Worm (Caenorhabditis elegans) whole organism, L4 larva: ENCODE results near the gene F59E12.15.

Experiments used
- D1046.2 ChIP-seq: fragments of 200-800 bp; sonication (Bioruptor generic); IDR thresholded peaks from 2 replicates; pipeline ENCODE4 v1.3.6; 2022; ENCODE audit warnings: missing genetic modification characterization, missing compliant biosample characterization
- R02D3.7 ChIP-seq: fragments of 150-350 bp; sonication (generic microtip); optimal IDR thresholded peaks from 3 replicates; lab custom pipeline; 2014; ENCODE audit warnings: missing biosample characterization, missing genetic modification characterization
- T20F7.1 ChIP-seq: fragments of 200-800 bp; sonication (Bioruptor generic); optimal IDR thresholded peaks from 2 replicates; lab custom pipeline; 2018; ENCODE audit warnings: mild to moderate bottlenecking, missing genetic modification characterization, missing compliant biosample characterization
- Y48G9A.11 ChIP-seq: fragments of 200-800 bp; sonication (Bioruptor generic); IDR thresholded peaks from 2 replicates; pipeline ENCODE4 v1.3.6; 2022; ENCODE audit warnings: missing genetic modification reagents, missing genetic modification characterization, missing compliant biosample characterization
- ZK546.5 ChIP-seq, 2 experiments: sonication (generic microtip); optimal IDR thresholded peaks; 2 replicates each; lab custom pipeline; 2017; ENCODE audit warnings: missing biosample characterization in 2 of 2, missing genetic modification characterization in 2 of 2
- aha-1 ChIP-seq: fragments of 150-350 bp; peaks from one replicate; lab custom pipeline; 2014; ENCODE audit warnings: missing biosample characterization, missing genetic modification characterization
- aly-2 ChIP-seq: sonication (generic microtip); optimal IDR thresholded peaks from 2 replicates; lab custom pipeline; 2018; ENCODE audit warnings: missing biosample characterization, missing genetic modification characterization
- attf-4 ChIP-seq: sonication (generic microtip); optimal IDR thresholded peaks from 3 replicates; lab custom pipeline; 2017; ENCODE audit warnings: missing biosample characterization, missing genetic modification characterization
- ceh-62 ChIP-seq: sonication (generic microtip); optimal IDR thresholded peaks from 2 replicates; lab custom pipeline; 2017; ENCODE audit warnings: missing biosample characterization, missing genetic modification characterization
- cey-2 ChIP-seq: sonication (generic microtip); optimal IDR thresholded peaks from 3 replicates; lab custom pipeline; 2017; ENCODE audit warnings: missing genetic modification characterization, mild to moderate bottlenecking, missing compliant biosample characterization, antibody characterized with exemption, borderline replicate concordance; ENCODE audit not compliant: insufficient read depth
- daf-16 ChIP-seq, 3 experiments: sonication (generic microtip); optimal IDR thresholded peaks; 2 replicates each; lab custom pipeline; 2016 to 2017; ENCODE audit warnings: missing genetic modification characterization in 3 of 3, missing genetic modification reagents in 3 of 3, mild to moderate bottlenecking in 2 of 3, missing compliant biosample characterization in 2 of 3, missing biosample characterization in 1 of 3, moderate library complexity in 1 of 3
- dmd-8 ChIP-seq: fragments of 200-800 bp; sonication (Bioruptor generic); IDR thresholded peaks from 2 replicates; pipeline ENCODE4 v1.3.6; 2022; ENCODE audit warnings: missing genetic modification characterization, missing compliant biosample characterization
- dpl-1 ChIP-seq: fragments of 150-350 bp; optimal IDR thresholded peaks from 2 replicates; lab custom pipeline; 2014; ENCODE audit warnings: missing biosample characterization, missing genetic modification reagents, missing genetic modification characterization
- duxl-1 ChIP-seq: sonication (generic microtip); optimal IDR thresholded peaks from 2 replicates; lab custom pipeline; 2016; ENCODE audit warnings: mild to moderate bottlenecking, missing genetic modification characterization, moderate library complexity, missing compliant biosample characterization; ENCODE audit not compliant: poor library complexity
- egl-43 ChIP-seq: fragments of 200-800 bp; sonication (Bioruptor generic); IDR thresholded peaks from 2 replicates; pipeline ENCODE4 v1.3.6; 2022; ENCODE audit warnings: missing genetic modification reagents, missing genetic modification characterization, missing compliant biosample characterization
- fos-1 ChIP-seq: fragments of 150-350 bp; optimal IDR thresholded peaks from 2 replicates; lab custom pipeline; 2014; ENCODE audit warnings: missing biosample characterization, missing genetic modification characterization
- gei-8 ChIP-seq: fragments of 200-800 bp; sonication (Bioruptor generic); optimal IDR thresholded peaks from 2 replicates; lab custom pipeline; 2018; ENCODE audit warnings: mild to moderate bottlenecking, missing genetic modification characterization, missing compliant biosample characterization
- hlh-11 ChIP-seq: fragments of 200-800 bp; sonication (Bioruptor generic); optimal IDR thresholded peaks from 2 replicates; lab custom pipeline; 2018; ENCODE audit warnings: mild to moderate bottlenecking, missing genetic modification characterization, missing compliant biosample characterization
- hlh-30 ChIP-seq: sonication (generic microtip); optimal IDR thresholded peaks from 2 replicates; lab custom pipeline; 2017; ENCODE audit warnings: antibody characterized with exemption, mild to moderate bottlenecking, missing genetic modification characterization, missing compliant biosample characterization; ENCODE audit not compliant: insufficient read depth
- hmg-1.1 ChIP-seq: fragments of 200-800 bp; sonication (Bioruptor generic); IDR thresholded peaks from 2 replicates; pipeline ENCODE4 v1.3.6; 2022; ENCODE audit warnings: missing genetic modification reagents, missing genetic modification characterization, missing compliant biosample characterization
- jun-1 ChIP-seq: fragments of 150-350 bp; optimal IDR thresholded peaks from 2 replicates; lab custom pipeline; 2014; ENCODE audit warnings: missing biosample characterization, missing genetic modification reagents, missing genetic modification characterization
- lin-15B ChIP-seq: fragments of 150-350 bp; sonication (generic microtip); optimal IDR thresholded peaks from 3 replicates; lab custom pipeline; 2014; ENCODE audit warnings: missing biosample characterization, missing genetic modification characterization
- lin-29 ChIP-seq: fragments of 200-800 bp; sonication (Bioruptor generic); IDR thresholded peaks from 2 replicates; pipeline ENCODE4 v1.3.6; 2022; ENCODE audit warnings: missing genetic modification reagents, missing genetic modification characterization, missing compliant biosample characterization
- lin-39 ChIP-seq: fragments of 150-350 bp; optimal IDR thresholded peaks from 2 replicates; lab custom pipeline; 2014; ENCODE audit warnings: missing biosample characterization, missing genetic modification reagents, missing genetic modification characterization
- lsy-2 ChIP-seq, 2 experiments: fragments of 150-350 bp in 1 of 2; sonication (generic microtip) in 1 of 2; optimal IDR thresholded peaks; 2 replicates each; lab custom pipeline; 2014 to 2017; ENCODE audit warnings: missing biosample characterization in 2 of 2, missing genetic modification characterization in 2 of 2
- madf-5 ChIP-seq, 2 experiments: fragments of 200-800 bp; sonication (Bioruptor generic); IDR thresholded peaks; 2 replicates each; pipeline ENCODE4 v1.3.6; 2022; ENCODE audit warnings: missing compliant biosample characterization in 2 of 2, missing genetic modification characterization in 2 of 2
- mep-1 ChIP-seq: fragments of 150-350 bp; sonication (generic microtip); optimal IDR thresholded peaks from 3 replicates; lab custom pipeline; 2014; ENCODE audit warnings: missing biosample characterization, missing genetic modification characterization
- mes-2 ChIP-seq: sonication (generic microtip); optimal IDR thresholded peaks from 2 replicates; lab custom pipeline; 2016; ENCODE audit warnings: missing genotype, mild to moderate bottlenecking, missing genetic modification characterization, missing compliant biosample characterization; ENCODE audit not compliant: poor library complexity, severe bottlenecking
- mxl-3 ChIP-seq: fragments of 200-800 bp; sonication (Bioruptor generic); optimal IDR thresholded peaks from 2 replicates; lab custom pipeline; 2018; ENCODE audit warnings: mild to moderate bottlenecking, missing genetic modification characterization, missing compliant biosample characterization
- nhr-25 ChIP-seq: sonication (generic microtip); optimal IDR thresholded peaks from 2 replicates; lab custom pipeline; 2017; ENCODE audit warnings: missing genetic modification characterization, mild to moderate bottlenecking, missing compliant biosample characterization, antibody characterized with exemption, moderate library complexity, borderline replicate concordance; ENCODE audit not compliant: insufficient read depth
- nhr-28 ChIP-seq: fragments of 150-350 bp; optimal IDR thresholded peaks from 2 replicates; lab custom pipeline; 2014; ENCODE audit warnings: missing biosample characterization, missing genetic modification characterization
- nhr-48 ChIP-seq: sonication (generic microtip); optimal IDR thresholded peaks from 2 replicates; lab custom pipeline; 2016; ENCODE audit warnings: mild to moderate bottlenecking, missing genetic modification characterization, missing compliant biosample characterization
- pha-4 ChIP-seq, 2 experiments: fragments of 150-350 bp in 1 of 2; fragments of 200-800 bp in 1 of 2; sonication (Bioruptor generic) in 1 of 2; IDR thresholded peaks in 1 of 2; optimal IDR thresholded peaks in 1 of 2; 2 replicates each; pipeline versions ENCODE4 v1.3.6 to Lab custom; 2014 to 2022; ENCODE audit warnings: missing genetic modification characterization in 2 of 2, missing genetic modification reagents in 2 of 2, missing biosample characterization in 1 of 2, missing compliant biosample characterization in 1 of 2
- rbr-2 ChIP-seq: sonication (generic microtip); optimal IDR thresholded peaks from 2 replicates; lab custom pipeline; 2016; ENCODE audit warnings: missing genotype, missing genetic modification characterization, missing compliant biosample characterization
- saeg-2 ChIP-seq: fragments of 200-800 bp; sonication (Bioruptor generic); IDR thresholded peaks from 2 replicates; pipeline ENCODE4 v1.3.6; 2022; ENCODE audit warnings: missing genetic modification reagents, missing genetic modification characterization, missing compliant biosample characterization
- snpc-4 ChIP-seq: fragments of 150-350 bp; optimal IDR thresholded peaks from 2 replicates; lab custom pipeline; 2014; ENCODE audit warnings: missing biosample characterization, missing genetic modification characterization
- tag-97 ChIP-seq: fragments of 200-800 bp; sonication (Bioruptor generic); IDR thresholded peaks from 2 replicates; pipeline ENCODE4 v1.3.6; 2022; ENCODE audit warnings: missing genetic modification characterization, missing compliant biosample characterization
- tra-1 ChIP-seq: fragments of 200-800 bp; sonication (Bioruptor generic); IDR thresholded peaks from 2 replicates; pipeline ENCODE4 v1.3.6; 2022; ENCODE audit warnings: missing genetic modification reagents, missing genetic modification characterization, missing compliant biosample characterization
- unc-62 ChIP-seq, 3 experiments: fragments of 150-350 bp in 1 of 3; sonication (generic microtip); optimal IDR thresholded peaks in 2 of 3; peaks in 1 of 3; 1 replicate in 1 of 3; 2 replicates in 2 of 3; lab custom pipeline; 2014 to 2017; ENCODE audit warnings: missing biosample characterization in 3 of 3, missing genetic modification characterization in 3 of 3, missing genetic modification reagents in 3 of 3, missing genotype in 1 of 3
- vab-7 ChIP-seq: fragments of 200-800 bp; sonication (Bioruptor generic); IDR thresholded peaks from 2 replicates; pipeline ENCODE4 v1.3.6; 2022; ENCODE audit warnings: missing genetic modification reagents, missing genetic modification characterization, missing compliant biosample characterization
- zag-1 ChIP-seq: fragments of 150-350 bp; optimal IDR thresholded peaks from 2 replicates; lab custom pipeline; 2014; ENCODE audit warnings: missing biosample characterization, missing genetic modification characterization
- zfp-3 ChIP-seq: fragments of 200-800 bp; sonication (Bioruptor generic); conservative IDR thresholded peaks from 2 replicates; pipeline ENCODE4 v1.3.6; 2022; ENCODE audit warnings: missing genetic modification reagents, missing genetic modification characterization, missing compliant biosample characterization
- zip-2 ChIP-seq: fragments of 150-350 bp; optimal IDR thresholded peaks from 2 replicates; lab custom pipeline; 2014; ENCODE audit warnings: missing biosample characterization, missing genetic modification characterization

The F59E12.15 gene

ce11 chrII:5591558-5591957 is 36.6 kb downstream of the F59E12.15 start:
- no peak for TF ChIP-seq mep-1 (tag; lab: Kevin White, UChicago)
- peak in 1 of 2 experiments; percentile 68 for TF ChIP-seq unc-62 (GFP tag; optimal IDR thresholded peaks at IDR 0.05 in 1 of 2; lab: Kevin White, UChicago)
- no peak for TF ChIP-seq unc-62 (tag; optimal IDR thresholded peaks at IDR 0.05; lab: Kevin White, UChicago)
- no peak for TF ChIP-seq mxl-3 (GFP tag; lab: Kevin White, UChicago)

- TF ChIP-seq duxl-1 (tag; lab: Kevin White, UChicago): no peak
- no peak for TF ChIP-seq gei-8
- TF ChIP-seq hlh-11 (tag; lab: Kevin White, UChicago): no peak
- no peak for TF ChIP-seq pha-4 (GFP tag; IDR thresholded peaks at IDR 0.05; lab: Robert Waterston, UW)
- no peak for TF ChIP-seq pha-4 (tag; optimal IDR thresholded peaks at IDR 0.05; lab: Kevin White, UChicago)
- TF ChIP-seq nhr-25 (tag; lab: Kevin White, UChicago): no peak
- no peak for TF ChIP-seq attf-4
- TF ChIP-seq fos-1: no peak
These were observed 38.5 kb downstream of the F59E12.15 start, which contains the start of gene C17G10.13 for ce11 chrII:5589690-5590089. TSS of gene C17G10.13 (minus strand) at chrII:5589790.

ce11 chrII:5587794-5588193 is 40.4 kb downstream of the F59E12.15 start:
- TF ChIP-seq madf-5 (GFP tag; IDR thresholded peaks at IDR 0.05; lab: Robert Waterston, UW): no peak
- no peak for TF ChIP-seq vab-7 (GFP tag; lab: Robert Waterston, UW)
- TF ChIP-seq lin-29 (GFP tag; lab: Robert Waterston, UW): no peak
- no peak for TF ChIP-seq hmg-1.1 (GFP tag; lab: Robert Waterston, UW)
- TF ChIP-seq Y48G9A.11 (GFP tag; lab: Robert Waterston, UW): no peak
- no peak for TF ChIP-seq zag-1 (tag; lab: Kevin White, UChicago)
- TF ChIP-seq aha-1: peak; percentile 91
- peak in 1 of 2 experiments; percentile 74 for TF ChIP-seq unc-62 (GFP tag; optimal IDR thresholded peaks at IDR 0.05 in 1 of 2; lab: Kevin White, UChicago)
- TF ChIP-seq unc-62 (tag; optimal IDR thresholded peaks at IDR 0.05; lab: Kevin White, UChicago): no peak
- no peak for TF ChIP-seq saeg-2 (GFP tag; lab: Robert Waterston, UW)
- TF ChIP-seq D1046.2 (GFP tag; lab: Robert Waterston, UW): no peak
- no peak for TF ChIP-seq T20F7.1 (GFP tag; lab: Kevin White, UChicago)
- TF ChIP-seq zfp-3 (GFP tag; lab: Robert Waterston, UW): no peak
- no peak for TF ChIP-seq snpc-4
- no peak for TF ChIP-seq fos-1

ce11 chrII:5585788-5586187 is 42.4 kb downstream of the F59E12.15 start, which contains the start of gene lys-8:
TSS of gene lys-8 (plus strand) at chrII:5586178.
- TF ChIP-seq rbr-2: no peak
- TF ChIP-seq vab-7 (GFP tag; lab: Robert Waterston, UW): no peak
- peak; percentile 45 for TF ChIP-seq T20F7.1 (GFP tag; lab: Kevin White, UChicago)
- no peak for TF ChIP-seq mes-2 (tag; lab: Kevin White, UChicago)
- peak; percentile 33 for TF ChIP-seq nhr-48 (tag; lab: Kevin White, UChicago)
- peak; percentile 76; the same call in 1 of the 2 replicates for TF ChIP-seq tra-1 (GFP tag; lab: Robert Waterston, UW)
- TF ChIP-seq ZK546.5 (tag; optimal IDR thresholded peaks at IDR 0.05; lab: Kevin White, UChicago): no peak
- no peak for TF ChIP-seq dpl-1
- TF ChIP-seq aly-2 (tag; lab: Kevin White, UChicago): no peak
- no peak for TF ChIP-seq jun-1 (tag; lab: Kevin White, UChicago)
- no peak for TF ChIP-seq daf-16 (GFP tag; optimal IDR thresholded peaks at IDR 0.05; lab: Kevin White, UChicago)
- TF ChIP-seq daf-16 (tag; optimal IDR thresholded peaks at IDR 0.05; lab: Kevin White, UChicago): peak; percentile 98
- no peak for TF ChIP-seq lin-29 (GFP tag; lab: Robert Waterston, UW)
- peak; percentile 90 for TF ChIP-seq hlh-11 (tag; lab: Kevin White, UChicago)
- no peak for TF ChIP-seq egl-43 (GFP tag; lab: Robert Waterston, UW)
- peak; percentile 95 for TF ChIP-seq nhr-28 (tag; lab: Kevin White, UChicago)
- TF ChIP-seq lin-39 (tag; lab: Kevin White, UChicago): no peak
- TF ChIP-seq ceh-62: no peak
- no peak for TF ChIP-seq R02D3.7 (tag; lab: Kevin White, UChicago)
- TF ChIP-seq lin-15B (tag; lab: Kevin White, UChicago): no peak
- no peak for TF ChIP-seq zip-2 (tag; lab: Kevin White, UChicago)
- TF ChIP-seq hlh-30: no peak
- TF ChIP-seq tag-97 (GFP tag; lab: Robert Waterston, UW): no peak
- no peak for TF ChIP-seq cey-2 (tag; lab: Kevin White, UChicago)
- no peak for TF ChIP-seq fos-1
- no peak for TF ChIP-seq lsy-2 (tag; optimal IDR thresholded peaks at IDR 0.05; lab: Kevin White, UChicago)
- no peak for TF ChIP-seq dmd-8 (GFP tag; lab: Robert Waterston, UW)
- no peak for TF ChIP-seq attf-4
